ENCODE assay signal across 1 worm cellular context in genomic region chrX:670603-671002, ce11.
TF ChIP-seq lines count a peak whose summit lies in the region.

TSS of gene T19D7.6 (minus strand) at chrX:670800.

TF ChIP-seq in whole organism, L4 larva, 104 proteins besides CTCF, POLR2A, EP300 and RAD21 (continued from another document):
- TF ChIP-seq egl-27 (tag; optimal IDR thresholded peaks at IDR 0.05; lab: Kevin White, UChicago) (no peak), unc-130 (GFP tag; optimal IDR thresholded peaks at IDR 0.05; lab: Kevin White, UChicago) (no peak), nhr-6 (tag; optimal IDR thresholded peaks at IDR 0.05; lab: Kevin White, UChicago) (peak; percentile 10), nhr-77 (tag; optimal IDR thresholded peaks at IDR 0.05; lab: Kevin White, UChicago) (no peak), F44E2.7 (GFP tag; IDR thresholded peaks at IDR 0.05; lab: Robert Waterston, UW) (no peak), dmd-6 (GFP tag; IDR thresholded peaks at IDR 0.05; lab: Robert Waterston, UW) (peak; percentile 73), ceh-28 (tag; optimal IDR thresholded peaks at IDR 0.05; lab: Kevin White, UChicago) (no peak), fos-1 (tag; optimal IDR thresholded peaks at IDR 0.05; lab: Kevin White, UChicago) (no peak), hif-1 (tag; optimal IDR thresholded peaks at IDR 0.05; lab: Kevin White, UChicago) (no peak), zfp-3 (GFP tag; conservative IDR thresholded peaks at IDR 0.05; lab: Robert Waterston, UW) (no peak), rbr-2 (tag; optimal IDR thresholded peaks at IDR 0.05; lab: Kevin White, UChicago) (no peak), ceh-20 (GFP tag; IDR thresholded peaks at IDR 0.05; lab: Robert Waterston, UW) (no peak), hlh-30 (tag; optimal IDR thresholded peaks at IDR 0.05; lab: Kevin White, UChicago; ENCODE audit: insufficient read depth) (peak; percentile 46)
